Fruit fly (Drosophila melanogaster): Measurements from ENCODE around the gene CG17776.

The CG17776 gene

DNA sequence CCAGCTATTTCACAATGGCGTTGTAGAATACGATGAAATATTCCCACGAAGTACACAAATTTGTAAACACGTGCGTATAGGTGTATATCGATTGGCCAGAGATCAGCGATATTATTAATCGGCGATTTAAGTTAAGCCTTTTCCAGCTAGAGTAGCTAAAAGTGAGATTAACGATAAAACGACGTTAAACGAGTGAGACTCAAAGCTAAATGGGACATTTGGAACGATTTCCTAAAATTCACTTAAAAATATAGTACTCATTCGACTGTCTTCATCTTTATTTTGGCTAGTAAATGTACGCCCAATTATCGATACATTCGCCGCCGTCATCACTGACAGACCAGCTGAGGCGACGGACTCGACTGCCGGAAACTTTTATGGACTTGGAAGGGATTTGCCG, at the start of gene CG17776, which contains the start of gene Nmd3 (continued):
- TF ChIP-seq tup (GFP tag; optimal IDR thresholded peaks at IDR 0.05), result no peak
- TF ChIP-seq ATbp (GFP tag; optimal IDR thresholded peaks at IDR 0.05), result no peak
- no peak for TF ChIP-seq Doc2 (GFP tag; IDR thresholded peaks at IDR 0.05)
- TF ChIP-seq chinmo (GFP tag; IDR thresholded peaks at IDR 0.05; ENCODE audit: partially characterized antibody), result 0 out of 4 replicates have a peak, but pooled peaks have one; percentile 17
- peak; percentile 58; the same call in 1 of the 3 replicates for TF ChIP-seq Doc3 (GFP tag; IDR thresholded peaks at IDR 0.05; ENCODE audit: partially characterized antibody)
- TF ChIP-seq CG12104 (GFP tag; optimal IDR thresholded peaks at IDR 0.05), result no peak
- TF ChIP-seq caup (GFP tag; optimal IDR thresholded peaks at IDR 0.05; ENCODE audit: severe bottlenecking), result no peak
- TF ChIP-seq CG6854 (GFP tag; optimal IDR thresholded peaks at IDR 0.05), result no peak
- TF ChIP-seq hb (GFP tag; IDR thresholded peaks at IDR 0.05; ENCODE audit: partially characterized antibody), result peak; percentile 80
- TF ChIP-seq CG11723 (GFP tag; optimal IDR thresholded peaks at IDR 0.05), result no peak
- peak; percentile 88 for TF ChIP-seq HLH4C (GFP tag; IDR thresholded peaks at IDR 0.05; ENCODE audit: partially characterized antibody)
- no peak for TF ChIP-seq vvl (GFP tag; IDR thresholded peaks at IDR 0.05)
- no peak for TF ChIP-seq BtbVII (GFP tag; optimal IDR thresholded peaks at IDR 0.05)
- TF ChIP-seq amos (GFP tag; IDR thresholded peaks at IDR 0.05; ENCODE audit: partially characterized antibody), result peak; percentile 47; the same call in 1 of the 2 replicates
- TF ChIP-seq CG12942 (GFP tag; optimal IDR thresholded peaks at IDR 0.05), result no peak
- peak; percentile 93 for TF ChIP-seq dm (GFP tag; optimal IDR thresholded peaks at IDR 0.05)
- no peak for TF ChIP-seq Trl (optimal IDR thresholded peaks at IDR 0.05)
- TF ChIP-seq Trl (GFP tag; optimal IDR thresholded peaks at IDR 0.05), result no peak
- TF ChIP-seq CG17802 (tag; optimal IDR thresholded peaks at IDR 0.05), result no peak
- no peak for TF ChIP-seq Taf1 (GFP tag; IDR thresholded peaks at IDR 0.05)
- no peak for TF ChIP-seq CG43689 (GFP tag; IDR thresholded peaks at IDR 0.05)
- peak; percentile 79 for TF ChIP-seq Dll (GFP tag; IDR thresholded peaks at IDR 0.05; ENCODE audit: partially characterized antibody)
- TF ChIP-seq vnd (GFP tag; IDR thresholded peaks at IDR 0.05; ENCODE audit: partially characterized antibody), result peak; percentile 83
- no peak for TF ChIP-seq zfh1 (GFP tag; IDR thresholded peaks at IDR 0.05)
- peak in 1 of 2 experiments; percentile 5 for TF ChIP-seq dpn (GFP tag; optimal IDR thresholded peaks at IDR 0.05)
- TF ChIP-seq NK7.1 (GFP tag; optimal IDR thresholded peaks at IDR 0.05), result no peak
- peak; percentile 17 for TF ChIP-seq CG7786 (GFP tag; optimal IDR thresholded peaks at IDR 0.05)
- peak; percentile 72; the same call in 1 of the 2 replicates for TF ChIP-seq MBD-R2 (GFP tag; IDR thresholded peaks at IDR 0.05)
- no peak for TF ChIP-seq cas (GFP tag; IDR thresholded peaks at IDR 0.05)
- TF ChIP-seq knrl (GFP tag; IDR thresholded peaks at IDR 0.05; ENCODE audit: partially characterized antibody), result peak; percentile 58; the same call in 2 of the 3 replicates
- no peak for TF ChIP-seq CkIIα-i1 (GFP tag; IDR thresholded peaks at IDR 0.05)
- no peak for TF ChIP-seq corto (GFP tag; optimal IDR thresholded peaks at IDR 0.05)
- no peak for TF ChIP-seq oc (tag; optimal IDR thresholded peaks at IDR 0.05)
- TF ChIP-seq CG13775 (GFP tag; optimal IDR thresholded peaks at IDR 0.05), result no peak
- TF ChIP-seq CG6254 (GFP tag; optimal IDR thresholded peaks at IDR 0.05), result peak; percentile 40
- no peak for TF ChIP-seq CG6765 (GFP tag; optimal IDR thresholded peaks at IDR 0.05)
- TF ChIP-seq Dbx (GFP tag; IDR thresholded peaks at IDR 0.05), result peak; percentile 36; the same call in 1 of the 3 replicates
- no peak for TF ChIP-seq gsb-n (tag; optimal IDR thresholded peaks at IDR 0.05)
- TF ChIP-seq phol (tag; optimal IDR thresholded peaks at IDR 0.05), result peak; percentile 39
- no peak for TF ChIP-seq CG15011 (GFP tag; optimal IDR thresholded peaks at IDR 0.05)
- peak; percentile 44; the same call in 1 of the 2 replicates for TF ChIP-seq ato (GFP tag; IDR thresholded peaks at IDR 0.05; ENCODE audit: partially characterized antibody)
- no peak for TF ChIP-seq lbe (GFP tag; optimal IDR thresholded peaks at IDR 0.05)
- TF ChIP-seq Xbp1 (GFP tag; optimal IDR thresholded peaks at IDR 0.05), result no peak
- TF ChIP-seq CG14860 (GFP tag; IDR thresholded peaks at IDR 0.05; ENCODE audit: partially characterized antibody), result peak; percentile 78
- 0 out of 2 replicates have a peak, but pooled peaks have one; percentile 5 for TF ChIP-seq CG3847 (GFP tag; IDR thresholded peaks at IDR 0.05)
- TF ChIP-seq CG18262 (tag; optimal IDR thresholded peaks at IDR 0.05), result peak; percentile 7
- TF ChIP-seq CG1233 (GFP tag; optimal IDR thresholded peaks at IDR 0.05), result no peak
- TF ChIP-seq Scr (GFP tag; IDR thresholded peaks at IDR 0.05; ENCODE audit: partially characterized antibody), result peak; percentile 73
- no peak for TF ChIP-seq CG1529 (GFP tag; optimal IDR thresholded peaks at IDR 0.05)
- TF ChIP-seq schlank (tag; optimal IDR thresholded peaks at IDR 0.05), result no peak
